Worm (Caenorhabditis elegans): ENCODE results near the gene C40H1.9.

DNA sequence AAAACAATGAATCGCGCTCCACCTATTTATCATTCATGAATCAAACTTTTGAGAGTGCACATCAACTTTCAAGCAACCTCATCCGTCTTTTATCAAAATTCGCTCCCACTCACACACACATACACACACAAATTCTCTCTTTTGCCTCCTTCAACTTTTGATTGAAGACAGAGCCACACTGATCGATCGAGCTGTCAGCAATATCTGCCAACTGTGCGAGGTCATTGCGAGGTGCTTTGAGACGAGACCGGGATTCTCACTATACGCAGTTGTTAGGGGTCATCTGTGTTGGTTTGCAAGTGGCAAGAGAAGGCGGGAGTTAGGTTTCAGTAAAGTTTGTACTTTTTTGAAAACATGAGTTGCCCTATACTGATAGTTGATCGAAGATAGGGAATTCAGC lies 26.4 kb downstream of the C40H1.9 start:
- TF ChIP-seq dao-5 (tag; optimal IDR thresholded peaks at IDR 0.05) = no peak
- TF ChIP-seq him-1 (tag; optimal IDR thresholded peaks at IDR 0.05) = no peak

Measured in whole organism, L4/young adult.